Worm (Caenorhabditis elegans) whole organism, late embryonic: Measurements from ENCODE around the gene mtre-1.

Experiments used
- C38D4.7 ChIP-seq: fragments of 200-800 bp; sonication (Bioruptor generic); optimal IDR thresholded peaks from 2 replicates; lab custom pipeline; 2018; ENCODE audit warnings: mild to moderate bottlenecking, missing genetic modification characterization, moderate library complexity, missing compliant biosample characterization
- K02D7.2 ChIP-seq: sonication (generic microtip); optimal IDR thresholded peaks from 2 replicates; lab custom pipeline; 2017; ENCODE audit warnings: mild to moderate bottlenecking, missing genetic modification characterization, missing compliant biosample characterization
- T23F11.4 ChIP-seq: fragments of 200-800 bp; sonication (Bioruptor generic); optimal IDR thresholded peaks from 2 replicates; lab custom pipeline; 2018; ENCODE audit warnings: mild to moderate bottlenecking, missing genetic modification characterization, missing compliant biosample characterization
- ahr-1 ChIP-seq: sonication (generic microtip); optimal IDR thresholded peaks from 2 replicates; lab custom pipeline; 2016; ENCODE audit warnings: missing genetic modification characterization, missing compliant biosample characterization
- ceh-14 ChIP-seq: sonication (generic microtip); optimal IDR thresholded peaks from 2 replicates; lab custom pipeline; 2016; ENCODE audit warnings: missing genotype, missing genetic modification characterization, missing compliant biosample characterization
- ceh-18 ChIP-seq: sonication (generic microtip); optimal IDR thresholded peaks from 2 replicates; lab custom pipeline; 2016; ENCODE audit warnings: missing genetic modification characterization, missing compliant biosample characterization
- ceh-2 ChIP-seq: sonication (generic microtip); optimal IDR thresholded peaks from 2 replicates; lab custom pipeline; 2016; ENCODE audit warnings: missing genotype, missing genetic modification characterization, missing compliant biosample characterization
- ceh-22 ChIP-seq: sonication (generic microtip); optimal IDR thresholded peaks from 2 replicates; lab custom pipeline; 2017; ENCODE audit warnings: missing biosample characterization, missing genetic modification characterization
- ceh-30 ChIP-seq: fragments of 150-350 bp; optimal IDR thresholded peaks from 2 replicates; lab custom pipeline; 2014; ENCODE audit warnings: missing biosample characterization, missing genetic modification characterization
- ceh-48 ChIP-seq: sonication (generic microtip); optimal IDR thresholded peaks from 2 replicates; lab custom pipeline; 2016; ENCODE audit warnings: missing genetic modification characterization, inconsistent platforms, missing compliant biosample characterization
- dmd-4 ChIP-seq: sonication (generic microtip); optimal IDR thresholded peaks from 2 replicates; lab custom pipeline; 2016; ENCODE audit warnings: borderline replicate concordance, missing genetic modification characterization, missing compliant biosample characterization
- dve-1 ChIP-seq: sonication (generic microtip); optimal IDR thresholded peaks from 2 replicates; lab custom pipeline; 2017; ENCODE audit warnings: antibody characterized with exemption, mild to moderate bottlenecking, missing genetic modification characterization, missing compliant biosample characterization
- elt-4 ChIP-seq: sonication (generic microtip); optimal IDR thresholded peaks from 2 replicates; lab custom pipeline; 2016; ENCODE audit warnings: missing genetic modification characterization, missing compliant biosample characterization
- eyg-1 ChIP-seq: sonication (generic microtip); optimal IDR thresholded peaks from 2 replicates; lab custom pipeline; 2016; ENCODE audit warnings: missing genotype, missing genetic modification characterization, missing compliant biosample characterization
- fax-1 ChIP-seq: sonication (generic microtip); optimal IDR thresholded peaks from 2 replicates; lab custom pipeline; 2016; ENCODE audit warnings: missing genotype, missing genetic modification characterization, missing compliant biosample characterization
- fkh-6 ChIP-seq: sonication (generic microtip); optimal IDR thresholded peaks from 2 replicates; lab custom pipeline; 2016; ENCODE audit warnings: missing genetic modification characterization, missing compliant biosample characterization
- hlh-15 ChIP-seq: sonication (generic microtip); optimal IDR thresholded peaks from 2 replicates; lab custom pipeline; 2016; ENCODE audit warnings: missing genetic modification characterization, missing compliant biosample characterization
- hlh-30 ChIP-seq: sonication (generic microtip); optimal IDR thresholded peaks from 2 replicates; lab custom pipeline; 2017; ENCODE audit warnings: antibody characterized with exemption, missing genetic modification characterization, missing compliant biosample characterization; ENCODE audit not compliant: insufficient read depth
- hlh-6 ChIP-seq: sonication (generic microtip); optimal IDR thresholded peaks from 2 replicates; lab custom pipeline; 2016; ENCODE audit warnings: missing genotype, missing genetic modification characterization, missing compliant biosample characterization
- hlh-8 ChIP-seq: sonication (generic microtip); optimal IDR thresholded peaks from 2 replicates; lab custom pipeline; 2016; ENCODE audit warnings: missing genotype, missing genetic modification characterization, missing compliant biosample characterization
- lim-6 ChIP-seq: sonication (generic microtip); optimal IDR thresholded peaks from 2 replicates; lab custom pipeline; 2016; ENCODE audit warnings: missing genetic modification characterization, missing compliant biosample characterization
- madf-2 ChIP-seq: sonication (generic microtip); optimal IDR thresholded peaks from 2 replicates; lab custom pipeline; 2017; ENCODE audit warnings: missing genetic modification characterization, missing compliant biosample characterization
- mec-3 ChIP-seq: sonication (generic microtip); optimal IDR thresholded peaks from 2 replicates; lab custom pipeline; 2016; ENCODE audit warnings: borderline replicate concordance, missing genetic modification characterization, missing compliant biosample characterization
- nfya-1 ChIP-seq: sonication (generic microtip); optimal IDR thresholded peaks from 2 replicates; lab custom pipeline; 2017; ENCODE audit warnings: missing genetic modification characterization, mild to moderate bottlenecking, missing compliant biosample characterization, antibody characterized with exemption, moderate library complexity
- npax-4 ChIP-seq: sonication (generic microtip); optimal IDR thresholded peaks from 2 replicates; lab custom pipeline; 2016; ENCODE audit warnings: missing genetic modification characterization, missing compliant biosample characterization
- odd-2 ChIP-seq: sonication (generic microtip); optimal IDR thresholded peaks from 2 replicates; lab custom pipeline; 2017; ENCODE audit warnings: antibody characterized with exemption, mild to moderate bottlenecking, missing genetic modification characterization, missing compliant biosample characterization
- pat-9 ChIP-seq: fragments of 200-800 bp; sonication (Bioruptor generic); optimal IDR thresholded peaks from 2 replicates; lab custom pipeline; 2018; ENCODE audit warnings: mild to moderate bottlenecking, missing genetic modification characterization, moderate library complexity, missing compliant biosample characterization
- pqm-1 ChIP-seq: sonication (generic microtip); optimal IDR thresholded peaks from 2 replicates; lab custom pipeline; 2016; ENCODE audit warnings: missing genetic modification characterization, missing compliant biosample characterization
- sox-4 ChIP-seq: sonication (generic microtip); optimal IDR thresholded peaks from 2 replicates; lab custom pipeline; 2017; ENCODE audit warnings: mild to moderate bottlenecking, missing genetic modification characterization, inconsistent platforms, missing compliant biosample characterization
- tbx-2 ChIP-seq: sonication (generic microtip); optimal IDR thresholded peaks from 2 replicates; lab custom pipeline; 2016; ENCODE audit warnings: missing genetic modification characterization, missing compliant biosample characterization
- tbx-7 ChIP-seq: sonication (generic microtip); optimal IDR thresholded peaks from 2 replicates; lab custom pipeline; 2016; ENCODE audit warnings: missing genotype, missing genetic modification characterization, missing compliant biosample characterization
- unc-3 ChIP-seq, 2 experiments: fragments of 200-800 bp in 1 of 2; sonication (Bioruptor generic) in 1 of 2; sonication (generic microtip) in 1 of 2; conservative IDR thresholded peaks in 1 of 2; optimal IDR thresholded peaks in 1 of 2; 2 replicates each; pipeline versions ENCODE4 v1.3.6 to Lab custom; 2016 to 2022; ENCODE audit warnings: missing compliant biosample characterization in 2 of 2, missing genetic modification characterization in 2 of 2, missing genetic modification reagents in 1 of 2
- unc-55 ChIP-seq: sonication (generic microtip); optimal IDR thresholded peaks from 2 replicates; lab custom pipeline; 2017; ENCODE audit warnings: missing biosample characterization, missing genetic modification reagents, missing genetic modification characterization
- zip-5 ChIP-seq: sonication (generic microtip); optimal IDR thresholded peaks from 2 replicates; lab custom pipeline; 2016; ENCODE audit warnings: missing genetic modification characterization, missing compliant biosample characterization
- ztf-16 ChIP-seq: sonication (generic microtip); optimal IDR thresholded peaks from 2 replicates; lab custom pipeline; 2017; ENCODE audit warnings: missing genetic modification characterization, missing compliant biosample characterization

The mtre-1 gene

DNA sequence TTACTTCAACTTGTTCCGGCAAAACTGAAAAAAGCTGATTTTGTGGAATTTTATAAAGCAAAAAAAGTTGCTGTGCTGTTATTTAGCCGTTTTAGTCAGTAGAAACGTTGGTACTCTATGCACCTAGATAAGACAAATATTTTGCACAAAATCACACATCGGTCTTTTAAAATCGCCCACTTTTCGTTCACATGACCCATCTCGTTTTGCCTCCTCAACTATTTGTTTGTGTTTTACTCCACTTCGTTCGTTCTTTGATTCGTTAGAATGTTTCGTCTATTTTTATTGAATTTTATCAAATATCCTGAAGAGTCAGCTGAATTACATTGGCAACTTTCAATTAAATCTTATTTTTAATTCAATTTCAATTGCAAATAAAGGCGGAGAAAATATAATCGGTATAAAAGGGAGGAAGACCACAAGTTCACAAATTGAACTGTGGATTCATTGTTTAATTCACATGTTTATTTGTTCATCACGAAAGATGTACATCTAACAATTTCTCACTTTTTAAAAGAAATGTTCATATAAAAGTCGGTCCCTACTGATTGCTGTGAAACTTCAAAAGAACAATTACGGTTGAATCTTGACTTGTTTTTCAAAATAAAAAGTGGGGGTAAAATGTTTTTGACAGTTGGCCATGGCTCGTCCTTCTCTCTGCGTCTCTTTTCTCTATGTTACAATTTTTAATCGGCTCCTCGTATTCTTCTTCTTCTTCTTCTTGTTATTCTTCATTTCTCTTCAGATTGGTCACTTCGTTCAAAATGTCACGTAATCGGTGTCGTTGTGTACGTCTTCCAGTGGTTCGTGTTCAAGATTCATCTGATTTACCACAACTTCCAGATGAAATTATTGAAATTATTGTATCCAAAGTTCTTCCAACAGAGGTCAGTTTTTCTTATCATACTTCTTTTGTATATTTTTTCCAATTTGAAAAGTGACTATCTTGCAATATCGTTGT lies 38.0 kb downstream of the mtre-1 start, which contains the start of gene DH11.2:
TSS of gene DH11.2 (plus strand) at position 746 of the 961 bp plus-strand sequence.
- TF ChIP-seq sox-4 (no peak), hlh-6 (tag; lab: Kevin White, UChicago) (no peak), fax-1 (no peak), ceh-22 (tag; lab: Kevin White, UChicago) (no peak), ahr-1 (no peak), hlh-8 (tag; lab: Kevin White, UChicago) (no peak), madf-2 (tag; lab: Kevin White, UChicago) (no peak), ceh-48 (tag; lab: Kevin White, UChicago) (no peak), T23F11.4 (GFP tag; lab: Kevin White, UChicago) (no peak), hlh-30 (tag; lab: Kevin White, UChicago) (no peak), C38D4.7 (GFP tag; lab: Kevin White, UChicago) (no peak), ceh-30 (tag; lab: Kevin White, UChicago) (no peak), eyg-1 (no peak), ceh-2 (no peak), ceh-18 (tag; lab: Kevin White, UChicago) (no peak), zip-5 (tag; lab: Kevin White, UChicago) (no peak), tbx-2 (tag; lab: Kevin White, UChicago) (no peak), pqm-1 (tag; lab: Kevin White, UChicago) (no peak), K02D7.2 (tag; lab: Kevin White, UChicago) (no peak), hlh-15 (tag; lab: Kevin White, UChicago) (no peak)

DNA sequence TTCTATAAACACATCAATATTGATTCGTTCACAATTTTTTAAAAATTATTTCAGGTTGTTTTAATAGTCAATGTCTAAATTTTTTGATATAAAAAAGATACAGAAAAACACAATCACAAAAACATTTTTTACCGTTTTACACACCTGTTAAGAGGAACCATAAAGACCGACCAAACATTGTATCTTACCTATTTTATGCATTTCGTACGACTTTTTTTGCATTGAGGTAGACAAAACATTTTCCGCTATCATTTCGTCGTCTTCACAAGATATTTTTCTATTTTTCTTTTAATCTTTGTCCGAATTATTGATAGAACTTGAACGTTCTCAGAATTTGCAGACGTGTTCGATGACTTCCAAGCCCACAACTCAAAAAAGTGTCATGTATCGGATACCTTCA lies 42.0 kb downstream of the mtre-1 start, which contains the start of gene glna-2:
TSS of gene glna-2 (plus strand) at position 301 of the 400 bp plus-strand sequence.
- TF ChIP-seq pqm-1 (tag; lab: Kevin White, UChicago) (no peak), pat-9 (no peak), unc-3 (GFP tag; conservative IDR thresholded peaks at IDR 0.05; lab: Robert Waterston, UW) (no peak), unc-3 (tag; optimal IDR thresholded peaks at IDR 0.05; lab: Kevin White, UChicago) (no peak), tbx-7 (tag; lab: Kevin White, UChicago) (no peak), fkh-6 (tag; lab: Kevin White, UChicago) (no peak), hlh-6 (tag; lab: Kevin White, UChicago) (no peak), ceh-14 (tag; lab: Kevin White, UChicago) (no peak), ceh-22 (tag; lab: Kevin White, UChicago) (no peak), zip-5 (tag; lab: Kevin White, UChicago) (no peak), K02D7.2 (tag; lab: Kevin White, UChicago) (no peak), mec-3 (no peak), dmd-4 (tag; lab: Kevin White, UChicago) (no peak), nfya-1 (tag; lab: Kevin White, UChicago) (no peak), dve-1 (tag; lab: Kevin White, UChicago) (no peak), elt-4 (tag; lab: Kevin White, UChicago) (no peak)

DNA sequence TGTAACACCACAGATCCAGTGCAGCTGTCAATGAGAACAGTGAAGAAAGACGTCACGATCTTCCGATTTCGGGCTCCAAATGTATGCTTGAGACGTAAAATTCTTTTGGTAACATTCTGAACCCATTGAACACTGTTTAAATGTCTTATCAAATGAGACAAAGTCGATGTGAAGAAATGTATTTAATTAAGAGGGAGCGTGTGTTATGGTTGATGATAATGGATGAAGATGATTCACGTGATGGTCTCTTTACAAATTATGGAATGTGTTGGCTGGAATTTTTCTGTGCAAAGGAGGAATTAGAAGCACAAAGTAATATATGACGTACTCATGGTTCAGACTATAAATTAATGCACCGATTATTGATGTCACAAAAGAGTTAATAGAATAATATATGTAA lies 43.4 kb downstream of the mtre-1 start:
- TF ChIP-seq ztf-16 (tag; lab: Kevin White, UChicago) (no peak), hlh-8 (tag; lab: Kevin White, UChicago) (no peak), unc-55 (GFP tag; lab: Kevin White, UChicago) (no peak), ceh-2 (no peak), fax-1 (no peak), mec-3 (no peak), dmd-4 (tag; lab: Kevin White, UChicago) (no peak), ceh-22 (tag; lab: Kevin White, UChicago) (no peak), lim-6 (tag; lab: Kevin White, UChicago) (no peak), pat-9 (no peak), ceh-14 (tag; lab: Kevin White, UChicago) (no peak), tbx-2 (tag; lab: Kevin White, UChicago) (no peak), npax-4 (tag; lab: Kevin White, UChicago) (no peak), odd-2 (tag; lab: Kevin White, UChicago) (no peak)
